Worm (Caenorhabditis elegans) whole organism, L3 larva: ENCODE data around the gene R05A10.1.

Experiments used
- R02D3.7 ChIP-seq: fragments of 150-350 bp; optimal IDR thresholded peaks from 2 replicates; lab custom pipeline; 2014; ENCODE audit warnings: missing biosample characterization, missing genetic modification characterization
- ZK546.5 ChIP-seq: sonication (generic microtip); optimal IDR thresholded peaks from 2 replicates; lab custom pipeline; 2017; ENCODE audit warnings: missing biosample characterization, missing genetic modification characterization
- ceh-28 ChIP-seq: fragments of 150-350 bp; optimal IDR thresholded peaks from 2 replicates; lab custom pipeline; 2014; ENCODE audit warnings: missing biosample characterization, missing genetic modification reagents, missing genetic modification characterization
- fkh-2 ChIP-seq: fragments of 150-350 bp; optimal IDR thresholded peaks from 2 replicates; lab custom pipeline; 2014; ENCODE audit warnings: missing biosample characterization, missing genetic modification reagents, missing genetic modification characterization
- nhr-12 ChIP-seq: fragments of 150-350 bp; optimal IDR thresholded peaks from 2 replicates; lab custom pipeline; 2014; ENCODE audit warnings: missing biosample characterization, missing genetic modification characterization
- pqm-1 ChIP-seq: fragments of 150-350 bp; optimal IDR thresholded peaks from 2 replicates; lab custom pipeline; 2017; ENCODE audit warnings: missing biosample characterization, missing genetic modification characterization, inconsistent platforms
- tbx-2 ChIP-seq: sonication (generic microtip); optimal IDR thresholded peaks from 2 replicates; lab custom pipeline; 2016; ENCODE audit warnings: mild to moderate bottlenecking, missing genetic modification characterization, missing compliant biosample characterization
- unc-62 ChIP-seq: fragments of 150-350 bp; sonication (generic microtip); optimal IDR thresholded peaks from 4 replicates; lab custom pipeline; 2014; ENCODE audit warnings: missing biosample characterization, missing genetic modification reagents, missing genetic modification characterization
- ztf-11 ChIP-seq: fragments of 150-350 bp; optimal IDR thresholded peaks from 2 replicates; lab custom pipeline; 2014; ENCODE audit warnings: missing biosample characterization, missing genetic modification characterization

- TF ChIP-seq ZK546.5 (no peak), tbx-2 (tag; lab: Kevin White, UChicago) (no peak), ceh-28 (tag; lab: Kevin White, UChicago) (no peak), nhr-12 (tag; lab: Kevin White, UChicago) (no peak), R02D3.7 (no peak), unc-62 (GFP tag; lab: Kevin White, UChicago) (no peak), pqm-1 (no peak), ztf-11 (tag; lab: Kevin White, UChicago) (no peak), fkh-2 (tag; lab: Kevin White, UChicago) (no peak)
Observed at ce11 chrIV:14145594-14145993, 36.6 kb upstream of the R05A10.1 start, which contains the start of gene oac-37.
